Worm (Caenorhabditis elegans): ENCODE measurements around the gene B0564.2.

Gene B0564.2

DNA sequence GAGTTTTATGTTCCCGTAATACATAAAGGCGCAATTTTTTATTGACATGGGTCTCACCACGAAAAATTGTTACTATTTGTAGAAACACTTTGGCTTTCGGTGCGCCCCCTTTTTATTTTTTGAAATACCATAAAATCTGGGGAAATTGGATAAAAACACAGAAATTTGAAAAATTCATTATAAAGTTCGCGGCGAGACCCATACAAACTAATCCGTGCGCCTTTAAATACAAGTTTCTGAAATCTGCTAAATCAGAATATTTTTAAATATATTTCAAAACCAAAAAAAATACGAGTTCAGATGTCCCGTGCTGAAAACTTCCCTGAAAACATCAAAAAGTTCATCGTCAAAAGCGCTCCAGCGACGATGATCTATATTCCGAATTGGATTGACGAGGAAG, at the start of gene B0564.2:
TSS of gene B0564.2 (plus strand) at position 301 of the 400 bp plus-strand sequence.
- TF ChIP-seq eor-1 (tag; optimal IDR thresholded peaks at IDR 0.05) (no peak), snpc-4 (tag; optimal IDR thresholded peaks at IDR 0.05) (no peak), egl-27 (tag; optimal IDR thresholded peaks at IDR 0.05) (no peak), nhr-237 (tag; optimal IDR thresholded peaks at IDR 0.05) (no peak), sea-2 (GFP tag; optimal IDR thresholded peaks at IDR 0.05) (no peak), fkh-2 (tag; optimal IDR thresholded peaks at IDR 0.05) (no peak), ceh-82 (tag; optimal IDR thresholded peaks at IDR 0.05) (no peak), nhr-11 (tag; optimal IDR thresholded peaks at IDR 0.05) (no peak), daf-12 (tag; optimal IDR thresholded peaks at IDR 0.05) (no peak), lsy-12 (tag; optimal IDR thresholded peaks at IDR 0.05) (no peak), nfya-1 (tag; optimal IDR thresholded peaks at IDR 0.05; ENCODE audit: insufficient read depth) (no peak), nhr-76 (tag; optimal IDR thresholded peaks at IDR 0.05) (no peak), aly-2 (tag; optimal IDR thresholded peaks at IDR 0.05) (no peak), ceh-9 (tag; optimal IDR thresholded peaks at IDR 0.05) (no peak), lin-15B (tag; optimal IDR thresholded peaks at IDR 0.05) (no peak), ama-1 (optimal IDR thresholded peaks at IDR 0.05) (no peak), ztf-11 (tag; optimal IDR thresholded peaks at IDR 0.05) (no peak), nhr-25 (tag; optimal IDR thresholded peaks at IDR 0.05) (no peak), nhr-43 (tag; optimal IDR thresholded peaks at IDR 0.05; ENCODE audit: poor library complexity, severe bottlenecking) (no peak)

- TF ChIP-seq nhr-23 (tag; optimal IDR thresholded peaks at IDR 0.05) (no peak), eor-1 (tag; optimal IDR thresholded peaks at IDR 0.05) (no peak), unc-39 (tag; optimal IDR thresholded peaks at IDR 0.05) (no peak)
Observed at ce11 chrIV:13059284-13059683, 48.2 kb upstream of the B0564.2 start, which contains the start of gene scl-3. Gene scl-3, plus strand, starts transcription at chrIV:13059584.

DNA sequence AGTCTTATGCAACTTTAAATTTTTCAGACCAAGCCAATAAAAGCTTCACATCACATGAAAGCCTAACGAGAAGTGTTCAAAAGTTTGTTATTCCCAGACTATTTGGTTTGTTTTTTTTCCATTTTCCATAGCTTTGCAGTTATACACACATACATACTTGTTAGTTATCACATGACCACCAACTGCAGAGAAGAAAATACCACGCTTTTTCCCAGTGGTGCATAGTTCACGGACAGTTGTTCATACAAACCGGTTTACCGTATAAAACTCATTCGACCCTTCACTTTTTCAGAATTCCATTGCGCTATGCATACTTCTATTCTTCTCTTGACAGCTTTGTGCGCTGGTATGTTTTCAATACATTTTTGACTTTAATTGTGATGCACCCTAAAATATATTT, 43.7 kb upstream of the B0564.2 start, which contains the start of gene scl-5:
TSS of gene scl-5 (plus strand) at position 301 of the 400 bp plus-strand sequence.
- TF ChIP-seq nhr-12 (tag; optimal IDR thresholded peaks at IDR 0.05) (no peak), nhr-77 (tag; optimal IDR thresholded peaks at IDR 0.05) (no peak), sea-2 (GFP tag; optimal IDR thresholded peaks at IDR 0.05) (no peak), ztf-11 (tag; optimal IDR thresholded peaks at IDR 0.05) (no peak), jun-1 (tag; optimal IDR thresholded peaks at IDR 0.05) (no peak)

DNA sequence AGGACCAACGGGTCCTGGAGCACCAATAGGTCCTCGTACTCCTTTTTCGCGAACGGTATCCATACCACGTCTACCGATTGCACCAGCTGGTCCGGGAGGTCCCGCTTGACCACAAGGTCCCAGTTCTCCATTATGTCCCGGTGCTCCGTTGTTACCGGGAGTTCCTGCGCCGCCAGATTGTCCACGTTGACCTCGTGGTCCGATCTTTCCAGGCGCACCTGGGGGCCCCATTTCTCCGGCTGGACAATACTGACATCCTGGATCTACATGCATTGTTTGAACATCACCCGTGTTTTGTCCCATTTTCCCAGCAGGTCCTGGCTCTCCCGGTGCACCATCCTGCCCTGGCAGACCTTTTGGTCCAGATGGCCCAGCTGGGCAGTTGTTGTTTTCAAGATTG, 41.4 kb upstream of the B0564.2 start:
- TF ChIP-seq lsy-12 (tag; optimal IDR thresholded peaks at IDR 0.05): no peak
- TF ChIP-seq ZK546.5 (tag; optimal IDR thresholded peaks at IDR 0.05): no peak
- TF ChIP-seq nhr-67 (tag; optimal IDR thresholded peaks at IDR 0.05): no peak
- TF ChIP-seq egl-5 (tag; optimal IDR thresholded peaks at IDR 0.05): no peak
- TF ChIP-seq ceh-9 (tag; optimal IDR thresholded peaks at IDR 0.05): no peak
- no peak for TF ChIP-seq elt-2 (tag; optimal IDR thresholded peaks at IDR 0.05)
- no peak for TF ChIP-seq nhr-25 (tag; optimal IDR thresholded peaks at IDR 0.05)
- TF ChIP-seq ztf-4 (tag; optimal IDR thresholded peaks at IDR 0.05): no peak
- no peak for TF ChIP-seq nhr-28 (tag; optimal IDR thresholded peaks at IDR 0.05)
- TF ChIP-seq ama-1 (optimal IDR thresholded peaks at IDR 0.05): no peak
- no peak for TF ChIP-seq egl-27 (tag; optimal IDR thresholded peaks at IDR 0.05)
- TF ChIP-seq nhr-23 (tag; optimal IDR thresholded peaks at IDR 0.05): no peak

DNA sequence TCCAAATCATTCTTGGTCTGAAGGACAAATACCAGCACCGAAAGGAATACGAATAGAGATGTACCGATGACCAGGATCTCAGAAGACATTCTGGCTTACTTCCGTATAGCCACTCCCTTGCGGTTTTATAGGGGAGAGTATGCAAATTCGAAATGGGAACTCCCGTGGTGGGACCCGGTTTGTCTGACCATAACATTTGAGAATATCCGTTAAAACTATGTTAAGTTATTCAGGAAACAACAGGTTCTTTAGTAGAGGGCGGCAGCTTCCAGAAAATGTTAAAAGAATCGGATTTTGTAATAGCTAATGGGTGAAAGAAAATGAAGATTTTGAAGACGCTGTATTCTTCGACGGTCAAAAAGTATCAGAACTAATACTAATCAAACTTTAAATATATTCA, 40.3 kb upstream of the B0564.2 start, which contains the start of gene col-131:
TSS of gene col-131 (minus strand) at position 101 of the 400 bp plus-strand sequence.
- no peak for TF ChIP-seq R02D3.7 (tag; optimal IDR thresholded peaks at IDR 0.05)

DNA sequence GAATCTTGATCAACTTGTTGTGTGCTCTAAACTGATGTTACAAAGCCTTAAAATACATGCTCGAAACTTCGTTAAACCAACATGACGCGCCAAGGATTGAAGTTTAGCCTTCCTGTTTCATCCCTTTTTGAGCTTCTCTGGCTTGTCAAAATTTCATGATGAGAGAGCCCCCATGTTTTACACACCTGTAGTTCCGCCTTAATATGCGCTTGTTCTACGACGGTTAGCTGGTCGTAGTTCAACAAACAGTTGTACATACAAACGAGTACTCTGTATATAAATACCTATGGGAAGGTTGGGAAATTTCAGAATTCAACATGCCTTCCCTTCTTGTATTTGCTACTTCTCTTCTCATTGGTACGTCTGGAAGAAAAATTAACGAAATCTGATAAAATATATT, 39.0 kb upstream of the B0564.2 start, which contains the start of gene scl-6:
TSS of gene scl-6 (plus strand) at position 301 of the 400 bp plus-strand sequence.
- TF ChIP-seq elt-3 (tag; optimal IDR thresholded peaks at IDR 0.05) (no peak), nhr-77 (tag; optimal IDR thresholded peaks at IDR 0.05) (no peak), nhr-43 (tag; optimal IDR thresholded peaks at IDR 0.05; ENCODE audit: poor library complexity, severe bottlenecking) (no peak), eor-1 (tag; optimal IDR thresholded peaks at IDR 0.05) (no peak), snpc-4 (tag; optimal IDR thresholded peaks at IDR 0.05) (no peak), nhr-12 (tag; optimal IDR thresholded peaks at IDR 0.05) (no peak), ama-1 (optimal IDR thresholded peaks at IDR 0.05) (no peak), R02D3.7 (tag; optimal IDR thresholded peaks at IDR 0.05) (no peak), aly-2 (tag; optimal IDR thresholded peaks at IDR 0.05) (no peak), ztf-11 (tag; optimal IDR thresholded peaks at IDR 0.05) (no peak), unc-39 (tag; optimal IDR thresholded peaks at IDR 0.05) (no peak), egl-5 (tag; optimal IDR thresholded peaks at IDR 0.05) (no peak), ztf-4 (tag; optimal IDR thresholded peaks at IDR 0.05) (no peak), daf-12 (tag; optimal IDR thresholded peaks at IDR 0.05) (no peak), nhr-28 (tag; optimal IDR thresholded peaks at IDR 0.05) (no peak), fkh-10 (GFP tag; optimal IDR thresholded peaks at IDR 0.05) (no peak), tbx-2 (tag; optimal IDR thresholded peaks at IDR 0.05) (no peak), fos-1 (tag; optimal IDR thresholded peaks at IDR 0.05) (no peak), nfya-1 (tag; optimal IDR thresholded peaks at IDR 0.05; ENCODE audit: insufficient read depth) (no peak), pqm-1 (tag; optimal IDR thresholded peaks at IDR 0.05) (no peak)

Measured in whole organism, L3 larva.